Fruit fly (Drosophila melanogaster) whole organism, wandering third instar larva: ENCODE measurements around the gene fred.

Source experiments
- Abd-B ChIP-seq: fragments of >200 bp; optimal IDR thresholded peaks from 2 replicates; lab custom pipeline; 2017; ENCODE audit warnings: missing biosample characterization, missing genetic modification characterization
- CG32264 ChIP-seq: fragments of 200-800 bp; sonication (Bioruptor generic); optimal IDR thresholded peaks from 2 replicates; lab custom pipeline; 2016; ENCODE audit warnings: missing biosample characterization, missing genetic modification characterization
- CG9705 ChIP-seq: fragments of 200-800 bp; sonication (Bioruptor generic); optimal IDR thresholded peaks from 2 replicates; lab custom pipeline; 2018; ENCODE audit warnings: missing biosample characterization, mild to moderate bottlenecking, missing genetic modification characterization
- Dfd ChIP-seq: fragments of >200 bp; optimal IDR thresholded peaks from 2 replicates; lab custom pipeline; 2017; ENCODE audit warnings: missing biosample characterization, missing genetic modification characterization
- Dif ChIP-seq: fragments of 200-275, 200-300 bp; sonication (Bioruptor generic); optimal IDR thresholded peaks from 2 replicates; lab custom pipeline; 2018; ENCODE audit warnings: missing biosample characterization, missing genetic modification characterization; ENCODE audit not compliant: partially characterized antibody
- HLH106 ChIP-seq: fragments of 200-800 bp; optimal IDR thresholded peaks from 3 replicates; lab custom pipeline; 2019; ENCODE audit warnings: missing biosample characterization, mild to moderate bottlenecking, missing genetic modification characterization, moderate library complexity
- Hnf4 ChIP-seq: fragments of 200-800 bp; sonication (Bioruptor generic); optimal IDR thresholded peaks from 2 replicates; lab custom pipeline; 2016; ENCODE audit warnings: missing biosample characterization, mild to moderate bottlenecking, missing genetic modification characterization
- Hr78 ChIP-seq: fragments of >200 bp; optimal IDR thresholded peaks from 2 replicates; lab custom pipeline; 2017; ENCODE audit warnings: missing biosample characterization, missing genetic modification characterization
- Hr83 ChIP-seq: fragments of 200-300 bp; sonication (Bioruptor generic); optimal IDR thresholded peaks from 2 replicates; lab custom pipeline; 2016; ENCODE audit warnings: missing biosample characterization, mild to moderate bottlenecking, missing genetic modification characterization, moderate library complexity; ENCODE audit not compliant: poor library complexity, severe bottlenecking
- Jra ChIP-seq: sonication (Bioruptor generic); optimal IDR thresholded peaks from 2 replicates; lab custom pipeline; 2016; ENCODE audit warnings: missing biosample characterization, missing genetic modification characterization
- Mio ChIP-seq: sonication (Bioruptor generic); optimal IDR thresholded peaks from 2 replicates; lab custom pipeline; 2016; ENCODE audit warnings: missing biosample characterization, missing genetic modification characterization
- Myc ChIP-seq: fragments of >200 bp; optimal IDR thresholded peaks from 2 replicates; lab custom pipeline; 2017
- N ChIP-seq: fragments of >200 bp; optimal IDR thresholded peaks from 2 replicates; lab custom pipeline; 2018; ENCODE audit warnings: missing biosample characterization, missing external identifiers, missing genetic modification characterization
- OdsH ChIP-seq: fragments of 200-800 bp; sonication (Bioruptor generic); optimal IDR thresholded peaks from 2 replicates; lab custom pipeline; 2016; ENCODE audit warnings: missing biosample characterization, mild to moderate bottlenecking, missing genetic modification characterization
- Vsx2 ChIP-seq: fragments of 200-300, 225-300 bp; sonication (Bioruptor generic); optimal IDR thresholded peaks from 2 replicates; lab custom pipeline; 2018; ENCODE audit warnings: missing biosample characterization, missing genetic modification characterization; ENCODE audit not compliant: partially characterized antibody
- br ChIP-seq: fragments of 200-800 bp; sonication (Bioruptor generic); optimal IDR thresholded peaks from 2 replicates; lab custom pipeline; 2016; ENCODE audit warnings: missing biosample characterization, missing genetic modification characterization
- brk ChIP-seq: fragments of 200-800 bp; sonication (Bioruptor generic); optimal IDR thresholded peaks from 2 replicates; lab custom pipeline; 2016; ENCODE audit warnings: missing biosample characterization, mild to moderate bottlenecking, missing genetic modification characterization
- dl ChIP-seq, 2 experiments: fragments of 175-275, 200-275 bp in 1 of 2; fragments of 200-275 bp in 1 of 2; sonication (Bioruptor generic); optimal IDR thresholded peaks; lab custom pipeline; 2018; ENCODE audit warnings: mild to moderate bottlenecking in 2 of 2, missing biosample characterization in 2 of 2, missing genetic modification characterization in 2 of 2, moderate library complexity in 2 of 2; ENCODE audit not compliant: partially characterized antibody in 2 of 2, insufficient read depth in 1 of 2
- dmrt93B ChIP-seq: fragments of 200-800 bp; sonication (Bioruptor generic); optimal IDR thresholded peaks from 2 replicates; lab custom pipeline; 2018; ENCODE audit warnings: missing biosample characterization, mild to moderate bottlenecking, missing genetic modification characterization
- dsf ChIP-seq: sonication (Bioruptor generic); optimal IDR thresholded peaks from 2 replicates; lab custom pipeline; 2016; ENCODE audit warnings: missing biosample characterization, missing genetic modification characterization, borderline replicate concordance
- ey ChIP-seq: fragments of 200-800 bp; sonication (Bioruptor generic); optimal IDR thresholded peaks from 2 replicates; lab custom pipeline; 2016; ENCODE audit warnings: missing biosample characterization, missing genetic modification characterization
- foxo ChIP-seq, 2 experiments: fragments of 200-800 bp; sonication (Bioruptor generic); optimal IDR thresholded peaks; 2 replicates in 1 of 2; 3 replicates in 1 of 2; lab custom pipeline; 2016 to 2017; ENCODE audit warnings: missing biosample characterization in 2 of 2, missing genetic modification characterization in 2 of 2
- fru ChIP-seq: fragments of 200-800 bp; sonication (Bioruptor generic); optimal IDR thresholded peaks from 3 replicates; lab custom pipeline; 2016; ENCODE audit warnings: missing biosample characterization, mild to moderate bottlenecking, missing genetic modification characterization
- h ChIP-seq: fragments of 200-800 bp; sonication (Bioruptor generic); optimal IDR thresholded peaks from 3 replicates; lab custom pipeline; 2016; ENCODE audit warnings: missing biosample characterization, mild to moderate bottlenecking, missing genetic modification characterization
- jim ChIP-seq: fragments of 175-275, 200-325 bp; sonication (Bioruptor generic); optimal IDR thresholded peaks from 2 replicates; lab custom pipeline; 2016; ENCODE audit warnings: missing biosample characterization, mild to moderate bottlenecking, missing genetic modification characterization
- lola ChIP-seq: fragments of >200 bp; optimal IDR thresholded peaks from 2 replicates; lab custom pipeline; 2017; ENCODE audit warnings: missing biosample characterization, missing genetic modification characterization
- psq ChIP-seq: fragments of 200-800 bp; sonication (Bioruptor generic); optimal IDR thresholded peaks from 3 replicates; lab custom pipeline; 2017; ENCODE audit warnings: missing biosample characterization, mild to moderate bottlenecking, missing genetic modification characterization, moderate library complexity
- rgr ChIP-seq: fragments of 200-800 bp; sonication (Bioruptor generic); optimal IDR thresholded peaks from 3 replicates; lab custom pipeline; 2016; ENCODE audit warnings: missing biosample characterization, mild to moderate bottlenecking, missing genetic modification characterization
- sage ChIP-seq: fragments of 200-800 bp; sonication (Bioruptor generic); optimal IDR thresholded peaks from 2 replicates; lab custom pipeline; 2016; ENCODE audit warnings: missing biosample characterization, mild to moderate bottlenecking, missing genetic modification characterization
- sv ChIP-seq: fragments of 200-800 bp; sonication (Bioruptor generic); optimal IDR thresholded peaks from 3 replicates; lab custom pipeline; 2016; ENCODE audit warnings: missing biosample characterization, missing genetic modification characterization
- tai ChIP-seq: sonication (Bioruptor generic); optimal IDR thresholded peaks from 2 replicates; lab custom pipeline; 2016; ENCODE audit warnings: missing biosample characterization, missing genetic modification characterization
- usp ChIP-seq: fragments of >200 bp; optimal IDR thresholded peaks from 2 replicates; lab custom pipeline; 2017; ENCODE audit warnings: missing biosample characterization, missing genetic modification characterization
- woc ChIP-seq: sonication (Bioruptor generic); optimal IDR thresholded peaks from 2 replicates; lab custom pipeline; 2016; ENCODE audit warnings: missing biosample characterization, mild to moderate bottlenecking, missing genetic modification characterization

The fred gene

DNA sequence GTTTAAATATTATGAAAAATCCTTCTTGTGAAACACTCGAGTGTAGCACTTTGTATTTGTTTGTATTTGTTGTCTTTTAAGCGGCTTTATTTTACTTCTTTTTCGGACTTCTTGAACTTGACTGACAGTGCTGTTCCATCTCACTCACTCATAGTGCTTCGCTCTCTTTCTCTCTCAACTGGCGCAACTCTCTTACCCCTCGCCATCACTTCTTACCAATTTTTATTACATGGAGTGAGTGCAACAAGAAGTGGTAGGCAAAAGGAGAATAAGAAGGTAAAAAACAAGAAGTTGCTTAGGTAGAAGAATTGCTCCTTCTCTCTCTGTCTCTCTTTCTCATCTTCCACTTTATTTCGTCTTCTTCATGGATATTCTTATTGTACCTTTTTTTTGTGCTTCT, 37.2 kb upstream of the fred start:
- TF ChIP-seq psq (peak; percentile 96), sv (GFP tag; lab: Kevin White, UChicago) (no peak), brk (GFP tag; lab: Kevin White, UChicago) (no peak), OdsH (no peak), h (GFP tag; lab: Kevin White, UChicago) (no peak), dl (GFP tag; optimal IDR thresholded peaks at IDR 0.05; lab: Kevin White, UChicago; ENCODE audit: insufficient read depth in 1 of 2, partially characterized antibody in 2 of 2) (peak in 1 of 2 experiments; percentile 7), sage (GFP tag; lab: Kevin White, UChicago) (no peak), fru (GFP tag; lab: Kevin White, UChicago) (peak; percentile 38), Jra (GFP tag; lab: Kevin White, UChicago) (no peak), CG9705 (no peak)

DNA sequence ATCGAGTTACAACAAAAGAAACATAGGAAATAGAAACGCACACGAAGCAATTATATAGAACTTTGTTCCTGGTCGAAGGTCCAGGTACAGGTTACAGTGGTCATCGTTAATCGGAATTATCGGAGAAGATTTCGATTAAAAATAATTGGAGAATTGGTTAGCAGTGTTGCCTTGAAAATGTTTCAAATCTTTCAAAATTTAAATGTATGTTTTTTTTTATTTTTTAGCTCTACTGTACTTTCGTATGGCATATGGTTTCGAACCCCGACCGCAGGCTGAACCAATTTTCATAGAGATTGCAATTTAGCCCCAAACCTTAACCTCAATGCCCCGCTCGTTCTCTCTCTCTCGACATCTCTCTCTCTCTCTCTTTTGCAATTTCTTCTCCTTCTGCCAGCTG, 36.5 kb upstream of the fred start:
- no peak for TF ChIP-seq Mio (GFP tag; lab: Kevin White, UChicago)
- no peak for TF ChIP-seq sv (GFP tag; lab: Kevin White, UChicago)
- peak in 1 of 2 experiments; percentile 12 for TF ChIP-seq dl (GFP tag; optimal IDR thresholded peaks at IDR 0.05; lab: Kevin White, UChicago; ENCODE audit: insufficient read depth in 1 of 2, partially characterized antibody in 2 of 2)
- TF ChIP-seq fru (GFP tag; lab: Kevin White, UChicago): no peak
- TF ChIP-seq, all 38 proteins: peak for 1

DNA sequence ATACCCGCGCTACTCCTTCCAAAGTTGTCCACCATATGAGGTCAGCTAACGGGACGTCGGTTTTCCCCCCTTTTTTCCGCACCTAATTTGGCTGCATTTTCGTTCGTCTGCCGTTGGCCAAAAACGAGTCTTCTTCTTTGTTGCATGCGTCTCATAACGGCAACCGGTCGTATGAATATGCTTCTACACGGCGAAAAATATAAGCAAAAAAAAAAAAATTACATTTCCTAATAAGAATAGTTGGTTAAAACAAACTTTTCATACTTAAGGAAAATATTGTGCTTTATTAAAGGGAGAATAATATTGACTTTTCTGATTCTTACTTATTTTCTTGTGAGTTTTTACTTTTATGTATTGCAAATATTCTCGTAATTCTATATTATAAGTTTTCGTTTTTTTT, 33.6 kb upstream of the fred start:
- TF ChIP-seq br (GFP tag; lab: Kevin White, UChicago) (no peak), psq (no peak), lola (GFP tag; lab: Kevin White, UChicago) (no peak), Hnf4 (no peak), Hr83 (GFP tag; lab: Kevin White, UChicago) (no peak), tai (GFP tag; lab: Kevin White, UChicago) (no peak), ey (no peak), woc (GFP tag; lab: Kevin White, UChicago) (no peak), N (no peak), CG32264 (GFP tag; lab: Kevin White, UChicago) (no peak), foxo (GFP tag; optimal IDR thresholded peaks at IDR 0.05; lab: Kevin White, UChicago) (no peak), dmrt93B (GFP tag; lab: Kevin White, UChicago) (no peak), Dif (GFP tag; lab: Kevin White, UChicago) (no peak), rgr (GFP tag; lab: Kevin White, UChicago) (no peak), fru (GFP tag; lab: Kevin White, UChicago) (no peak), Myc (lab: Kevin White, UChicago) (no peak), HLH106 (tag; lab: Kevin White, UChicago) (no peak), Abd-B (GFP tag; lab: Kevin White, UChicago) (no peak), sage (GFP tag; lab: Kevin White, UChicago) (no peak)

DNA sequence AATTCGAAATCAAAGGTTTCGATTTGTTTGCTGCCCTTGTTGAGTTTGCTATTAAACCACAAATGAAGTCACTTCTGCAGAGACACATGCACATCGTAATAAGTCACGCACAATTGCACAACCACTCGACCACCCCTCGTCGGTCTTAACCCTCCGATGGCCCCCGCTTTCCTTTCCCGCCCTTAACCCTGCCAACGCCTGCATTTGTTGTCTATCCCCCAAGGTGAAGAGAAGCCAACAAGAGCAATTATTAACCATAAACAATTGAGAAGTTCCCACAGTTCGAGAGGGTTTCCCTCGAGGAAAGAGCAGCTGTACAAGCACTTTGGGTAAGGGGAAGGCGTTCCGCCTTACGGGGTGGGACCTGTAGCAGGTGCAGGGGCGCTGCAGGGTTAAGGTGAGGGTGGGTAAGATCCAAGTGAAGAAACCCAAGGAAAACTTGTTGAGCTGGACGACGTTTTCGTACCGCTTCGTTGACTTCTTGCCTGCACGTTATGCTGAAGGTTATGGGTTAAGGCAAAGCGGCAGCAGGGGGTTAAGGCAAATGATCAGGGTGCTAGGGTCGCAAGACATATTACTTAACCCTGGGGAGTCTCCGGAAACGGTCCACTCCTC, 31.9 kb upstream of the fred start:
- TF ChIP-seq Hr78 (GFP tag; lab: Kevin White, UChicago) (no peak), Hnf4 (no peak), dl (GFP tag; optimal IDR thresholded peaks at IDR 0.05; lab: Kevin White, UChicago; ENCODE audit: insufficient read depth in 1 of 2, partially characterized antibody in 2 of 2) (no peak), jim (no peak), h (GFP tag; lab: Kevin White, UChicago) (no peak), Abd-B (GFP tag; lab: Kevin White, UChicago) (no peak), OdsH (no peak)

DNA sequence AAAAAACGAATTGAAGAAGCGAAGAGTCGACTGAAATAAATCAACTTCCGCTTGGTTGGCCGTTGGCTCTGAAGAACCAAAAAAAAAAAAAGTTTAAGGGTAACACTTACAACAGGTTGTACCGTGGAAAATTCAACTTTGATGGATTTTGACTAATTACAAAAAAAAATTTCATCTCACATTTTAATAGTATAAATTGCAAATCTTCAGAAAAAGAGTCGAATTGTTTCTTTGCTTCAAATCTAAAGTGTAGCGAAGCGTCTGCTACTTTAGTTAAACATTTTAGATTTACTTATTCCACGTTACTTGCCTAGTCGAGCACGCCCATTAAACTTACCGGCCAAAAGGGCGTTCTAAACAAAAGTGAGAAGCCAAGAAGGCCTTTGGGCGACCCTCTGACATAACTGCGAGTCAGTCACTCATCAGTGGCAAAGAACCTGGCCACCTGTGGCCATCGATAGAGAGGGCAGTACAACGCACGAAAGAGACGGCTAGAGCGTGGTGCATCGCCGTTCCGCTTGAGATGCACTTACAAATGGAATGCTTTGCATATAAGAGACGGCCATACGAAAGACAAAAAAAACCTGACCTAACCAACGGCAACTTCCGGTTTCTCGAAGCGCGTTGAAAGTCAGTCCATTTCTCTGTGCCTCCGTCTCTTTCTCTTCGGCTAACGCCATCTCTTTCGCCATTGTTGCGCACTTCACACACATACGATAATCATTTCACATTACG, 30.3 kb upstream of the fred start:
- TF ChIP-seq dsf (GFP tag; lab: Kevin White, UChicago): no peak
- no peak for TF ChIP-seq CG32264 (GFP tag; lab: Kevin White, UChicago)
- no peak for TF ChIP-seq CG9705
- TF ChIP-seq tai (GFP tag; lab: Kevin White, UChicago): no peak
- no peak for TF ChIP-seq Hr78 (GFP tag; lab: Kevin White, UChicago)
- no peak for TF ChIP-seq Vsx2 (GFP tag; lab: Kevin White, UChicago)
- TF ChIP-seq rgr (GFP tag; lab: Kevin White, UChicago): no peak
- no peak for TF ChIP-seq sage (GFP tag; lab: Kevin White, UChicago)
- TF ChIP-seq br (GFP tag; lab: Kevin White, UChicago): no peak
- TF ChIP-seq Myc (lab: Kevin White, UChicago): no peak
- TF ChIP-seq HLH106 (tag; lab: Kevin White, UChicago): no peak
- no peak for TF ChIP-seq usp (GFP tag; lab: Kevin White, UChicago)
- no peak for TF ChIP-seq Dfd (GFP tag; lab: Kevin White, UChicago)
- no peak for TF ChIP-seq N
- no peak for TF ChIP-seq sv (GFP tag; lab: Kevin White, UChicago)
